Comparison of ENCODE assay signal across 5 fruit fly cellular contexts in genomic region chr2L:20758188-20758846, dm6.
TF ChIP-seq lines count a peak whose summit lies in the region.

No protein-coding gene starts in this region.

- TF ChIP-seq CTCF in whole organism, embryonic (GFP tag; optimal IDR thresholded peaks at IDR 0.05; lab: Kevin White, UChicago) = no peak

TF ChIP-seq in whole organism, adult, 20 proteins besides CTCF, POLR2A, EP300 and RAD21:
- TF ChIP-seq pad (GFP tag; optimal IDR thresholded peaks at IDR 0.05; lab: Kevin White, UChicago) = peak; percentile 32
- TF ChIP-seq CG11617 (GFP tag; optimal IDR thresholded peaks at IDR 0.05; lab: Kevin White, UChicago) = peak; percentile 12
- peak; percentile 1 for TF ChIP-seq CG33017 (tag; optimal IDR thresholded peaks at IDR 0.05; lab: Kevin White, UChicago)
- no peak for TF ChIP-seq cnc (optimal IDR thresholded peaks at IDR 0.05; lab: Kevin White, UChicago)
- TF ChIP-seq Hr96 (GFP tag; optimal IDR thresholded peaks at IDR 0.05; lab: Kevin White, UChicago) = no peak
- TF ChIP-seq cic (GFP tag; optimal IDR thresholded peaks at IDR 0.05; lab: Kevin White, UChicago) = no peak
- TF ChIP-seq CG7101 (tag; optimal IDR thresholded peaks at IDR 0.05; lab: Kevin White, UChicago) = no peak
- TF ChIP-seq bab1 (GFP tag; optimal IDR thresholded peaks at IDR 0.05; lab: Kevin White, UChicago) = no peak
- TF ChIP-seq CG5204 (GFP tag; optimal IDR thresholded peaks at IDR 0.05; lab: Kevin White, UChicago) = no peak
- TF ChIP-seq kay (GFP tag; lab: Kevin White, UChicago; ENCODE audit: borderline replicate concordance) = no peak
- no peak for TF ChIP-seq Crg-1 (GFP tag; optimal IDR thresholded peaks at IDR 0.05; lab: Kevin White, UChicago)
- TF ChIP-seq tj (GFP tag; optimal IDR thresholded peaks at IDR 0.05; lab: Kevin White, UChicago) = no peak
- TF ChIP-seq CG1620 (GFP tag; optimal IDR thresholded peaks at IDR 0.05; lab: Kevin White, UChicago) = no peak
- peak; percentile 5 for TF ChIP-seq Mnt (GFP tag; optimal IDR thresholded peaks at IDR 0.05; lab: Kevin White, UChicago)
- TF ChIP-seq Clk (GFP tag; optimal IDR thresholded peaks at IDR 0.05; lab: Kevin White, UChicago) = no peak
- TF ChIP-seq ovo (GFP tag; optimal IDR thresholded peaks at IDR 0.05; lab: Kevin White, UChicago) = no peak
- no peak for TF ChIP-seq CG12768 (GFP tag; optimal IDR thresholded peaks at IDR 0.05; lab: Kevin White, UChicago)
- TF ChIP-seq CG14711 (tag; optimal IDR thresholded peaks at IDR 0.05; lab: Kevin White, UChicago) = no peak

TF ChIP-seq in whole organism, embryonic, 481 proteins besides CTCF, POLR2A, EP300 and RAD21 (continues in another document):
- TF ChIP-seq Blimp-1 (GFP tag; optimal IDR thresholded peaks at IDR 0.05; lab: Kevin White, UChicago) (peak; percentile 71), CG18599 (GFP tag; optimal IDR thresholded peaks at IDR 0.05; lab: Kevin White, UChicago) (peak; percentile 25), D (optimal IDR thresholded peaks at IDR 0.05; lab: Kevin White, UChicago) (peak; percentile 41), D (GFP tag; optimal IDR thresholded peaks at IDR 0.05; lab: Kevin White, UChicago) (no peak), Meics (GFP tag; optimal IDR thresholded peaks at IDR 0.05; lab: Kevin White, UChicago) (no peak), CG11247 (GFP tag; IDR thresholded peaks at IDR 0.05; lab: Robert Waterston, UW) (0 out of 2 replicates have a peak, but pooled peaks have one; percentile 23), pnt (GFP tag; optimal IDR thresholded peaks at IDR 0.05; lab: Kevin White, UChicago) (no peak), Jarid2 (GFP tag; optimal IDR thresholded peaks at IDR 0.05; lab: Kevin White, UChicago) (peak; percentile 46), Drgx (GFP tag; IDR thresholded peaks at IDR 0.05; lab: Robert Waterston, UW) (peak; percentile 69), CG3163 (GFP tag; optimal IDR thresholded peaks at IDR 0.05; lab: Kevin White, UChicago) (peak; percentile 22), ftz-f1 (GFP tag; optimal IDR thresholded peaks at IDR 0.05; lab: Kevin White, UChicago) (no peak), abd-A (tag; optimal IDR thresholded peaks at IDR 0.05; lab: Kevin White, UChicago) (no peak), pfk (GFP tag; optimal IDR thresholded peaks at IDR 0.05; lab: Kevin White, UChicago) (peak; percentile 28), Hand (GFP tag; optimal IDR thresholded peaks at IDR 0.05; lab: Kevin White, UChicago) (no peak), chif (GFP tag; optimal IDR thresholded peaks at IDR 0.05; lab: Kevin White, UChicago) (peak in 1 of 2 experiments; percentile 3), CG10431 (GFP tag; optimal IDR thresholded peaks at IDR 0.05; lab: Kevin White, UChicago) (no peak), ATbp (GFP tag; optimal IDR thresholded peaks at IDR 0.05; lab: Kevin White, UChicago) (peak; percentile 11), Bteb2 (GFP tag; optimal IDR thresholded peaks at IDR 0.05; lab: Kevin White, UChicago) (no peak), ci (GFP tag; IDR thresholded peaks at IDR 0.05; lab: Robert Waterston, UW) (peak; percentile 63; the same call in 2 of the 3 replicates)

TF ChIP-seq in whole organism, prepupa, 60 proteins besides CTCF, POLR2A, EP300 and RAD21 (continues in another document):
- TF ChIP-seq CG11762 (GFP tag; optimal IDR thresholded peaks at IDR 0.05; lab: Kevin White, UChicago; ENCODE audit: insufficient read depth) (no peak), CG11294 (GFP tag; IDR thresholded peaks at IDR 0.05; lab: Robert Waterston, UW) (0 out of 2 replicates have a peak, but pooled peaks have one; percentile 28), Eip75B (GFP tag; optimal IDR thresholded peaks at IDR 0.05; lab: Kevin White, UChicago) (peak; percentile 3), dac (GFP tag; optimal IDR thresholded peaks at IDR 0.05; lab: Kevin White, UChicago) (peak; percentile 30), CG9139 (GFP tag; optimal IDR thresholded peaks at IDR 0.05; lab: Kevin White, UChicago) (no peak), Eip93F (GFP tag; optimal IDR thresholded peaks at IDR 0.05; lab: Kevin White, UChicago) (no peak), CG3919 (GFP tag; optimal IDR thresholded peaks at IDR 0.05; lab: Kevin White, UChicago) (peak; percentile 28), topi (GFP tag; optimal IDR thresholded peaks at IDR 0.05; lab: Kevin White, UChicago) (peak; percentile 20), ss (GFP tag; optimal IDR thresholded peaks at IDR 0.05; lab: Kevin White, UChicago) (peak; percentile 2 to 4), Eip78C (GFP tag; lab: Kevin White, UChicago) (peak; percentile 57), Sox102F (GFP tag; optimal IDR thresholded peaks at IDR 0.05; lab: Kevin White, UChicago) (peak; percentile 5), Sox14 (GFP tag; optimal IDR thresholded peaks at IDR 0.05; lab: Kevin White, UChicago) (peak; percentile 21), CG10631 (GFP tag; optimal IDR thresholded peaks at IDR 0.05; lab: Kevin White, UChicago) (no peak), vri (GFP tag; optimal IDR thresholded peaks at IDR 0.05; lab: Kevin White, UChicago) (peak; percentile 36), salr (GFP tag; optimal IDR thresholded peaks at IDR 0.05; lab: Kevin White, UChicago) (no peak), CG6792 (GFP tag; optimal IDR thresholded peaks at IDR 0.05; lab: Kevin White, UChicago) (no peak), CG32006 (GFP tag; optimal IDR thresholded peaks at IDR 0.05; lab: Kevin White, UChicago) (peak; percentile 38), lz (GFP tag; optimal IDR thresholded peaks at IDR 0.05; lab: Kevin White, UChicago) (peak; percentile 17), CG8119 (GFP tag; IDR thresholded peaks at IDR 0.05; lab: Robert Waterston, UW) (peak; percentile 56; the same call in 1 of the 3 replicates)

TF ChIP-seq in whole organism, pupa, 21 proteins besides CTCF, POLR2A, EP300 and RAD21:
- TF ChIP-seq CG15710 (tag; optimal IDR thresholded peaks at IDR 0.05; lab: Kevin White, UChicago) (no peak), CG8301 (tag; optimal IDR thresholded peaks at IDR 0.05; lab: Kevin White, UChicago) (peak; percentile 44), CG14655 (GFP tag; optimal IDR thresholded peaks at IDR 0.05; lab: Kevin White, UChicago) (no peak), EcR (GFP tag; optimal IDR thresholded peaks at IDR 0.05; lab: Kevin White, UChicago) (no peak), CG12605 (GFP tag; IDR thresholded peaks at IDR 0.05; lab: Robert Waterston, UW) (peak; percentile 67), CG4496 (GFP tag; IDR thresholded peaks at IDR 0.05; lab: Robert Waterston, UW) (peak; percentile 72; the same call in 2 of the 3 replicates), fd96Ca (GFP tag; IDR thresholded peaks at IDR 0.05; lab: Robert Waterston, UW) (peak; percentile 74), D1 (tag; optimal IDR thresholded peaks at IDR 0.05; lab: Kevin White, UChicago) (no peak), Ets98B (GFP tag; IDR thresholded peaks at IDR 0.05; lab: Robert Waterston, UW) (peak; percentile 77)

TF ChIP-seq in whole organism, wandering third instar larva, 38 proteins besides CTCF, POLR2A, EP300 and RAD21:
- TF ChIP-seq Hr83 (GFP tag; optimal IDR thresholded peaks at IDR 0.05; lab: Kevin White, UChicago; ENCODE audit: poor library complexity, severe bottlenecking) (no peak), CrebA (GFP tag; optimal IDR thresholded peaks at IDR 0.05; lab: Kevin White, UChicago; ENCODE audit: borderline replicate concordance) (no peak), woc (GFP tag; optimal IDR thresholded peaks at IDR 0.05; lab: Kevin White, UChicago) (no peak), Hr78 (GFP tag; optimal IDR thresholded peaks at IDR 0.05; lab: Kevin White, UChicago) (no peak), CG32264 (GFP tag; optimal IDR thresholded peaks at IDR 0.05; lab: Kevin White, UChicago) (no peak), Sp1 (GFP tag; optimal IDR thresholded peaks at IDR 0.05; lab: Kevin White, UChicago) (peak; percentile 13), Dif (GFP tag; optimal IDR thresholded peaks at IDR 0.05; lab: Kevin White, UChicago; ENCODE audit: partially characterized antibody) (no peak), pan (optimal IDR thresholded peaks at IDR 0.05; lab: Kevin White, UChicago) (no peak), sv (GFP tag; optimal IDR thresholded peaks at IDR 0.05; lab: Kevin White, UChicago) (no peak), N (GFP tag; optimal IDR thresholded peaks at IDR 0.05; lab: Kevin White, UChicago) (no peak), dmrt93B (GFP tag; optimal IDR thresholded peaks at IDR 0.05; lab: Kevin White, UChicago) (no peak), lola (GFP tag; optimal IDR thresholded peaks at IDR 0.05; lab: Kevin White, UChicago) (no peak), jim (GFP tag; optimal IDR thresholded peaks at IDR 0.05; lab: Kevin White, UChicago) (peak; percentile 58), fru (GFP tag; optimal IDR thresholded peaks at IDR 0.05; lab: Kevin White, UChicago) (no peak), Jra (GFP tag; optimal IDR thresholded peaks at IDR 0.05; lab: Kevin White, UChicago) (no peak), Dfd (GFP tag; optimal IDR thresholded peaks at IDR 0.05; lab: Kevin White, UChicago) (no peak), Rel (GFP tag; optimal IDR thresholded peaks at IDR 0.05; lab: Kevin White, UChicago) (no peak), Rel (tag; optimal IDR thresholded peaks at IDR 0.05; lab: Kevin White, UChicago) (no peak), br (GFP tag; optimal IDR thresholded peaks at IDR 0.05; lab: Kevin White, UChicago) (peak; percentile 6), dl (GFP tag; optimal IDR thresholded peaks at IDR 0.05; lab: Kevin White, UChicago; ENCODE audit: insufficient read depth in 1 of 2, partially characterized antibody in 2 of 2) (no peak), h (GFP tag; optimal IDR thresholded peaks at IDR 0.05; lab: Kevin White, UChicago) (peak; percentile 6), rgr (GFP tag; optimal IDR thresholded peaks at IDR 0.05; lab: Kevin White, UChicago) (peak; percentile 21), ey (GFP tag; optimal IDR thresholded peaks at IDR 0.05; lab: Kevin White, UChicago) (no peak), Hnf4 (GFP tag; optimal IDR thresholded peaks at IDR 0.05; lab: Kevin White, UChicago) (no peak), CG9705 (GFP tag; optimal IDR thresholded peaks at IDR 0.05; lab: Kevin White, UChicago) (no peak), sage (GFP tag; optimal IDR thresholded peaks at IDR 0.05; lab: Kevin White, UChicago) (no peak)
